Worm (Caenorhabditis elegans): ENCODE measurements around the gene ZC204.6.

DNA sequence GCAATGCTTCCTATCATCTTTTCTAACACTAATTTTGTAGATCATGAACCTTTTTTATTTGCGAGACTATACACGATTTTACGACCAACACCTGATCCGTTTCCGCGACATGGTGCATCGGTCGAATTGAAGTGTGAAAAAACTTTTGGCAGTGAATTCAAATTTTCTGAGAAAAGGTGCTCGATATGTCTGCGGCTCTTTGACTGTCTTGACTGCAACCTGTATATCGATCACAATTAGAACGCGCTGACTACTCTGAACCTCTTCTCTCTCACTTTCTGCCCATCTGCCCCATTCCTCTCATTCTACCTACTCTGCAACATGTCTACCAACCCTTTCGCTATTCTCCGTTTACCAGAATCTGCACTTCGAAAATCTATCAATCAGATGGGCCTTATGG is 37.6 kb upstream of the ZC204.6 start, which contains the start of gene fbxb-26:
- TF ChIP-seq W03F9.2 (tag; optimal IDR thresholded peaks at IDR 0.05) (no peak), him-1 (tag; optimal IDR thresholded peaks at IDR 0.05) (no peak), dao-5 (tag; optimal IDR thresholded peaks at IDR 0.05) (no peak)

All from whole organism, L4/young adult.